Fruit fly (Drosophila melanogaster): ENCODE measurements around the gene SdicA.

Gene SdicA

dm6 chrX:20162586-20162985 is 39.1 kb downstream of the SdicA start (continued):
- no peak for TF ChIP-seq kni (GFP tag; optimal IDR thresholded peaks at IDR 0.05)
- no peak for TF ChIP-seq CG6654 (GFP tag; optimal IDR thresholded peaks at IDR 0.05)
- TF ChIP-seq CG9797 (GFP tag; optimal IDR thresholded peaks at IDR 0.05), result no peak
- TF ChIP-seq CG7745 (tag; optimal IDR thresholded peaks at IDR 0.05), result no peak
- TF ChIP-seq CG16813 (GFP tag; IDR thresholded peaks at IDR 0.05; ENCODE audit: partially characterized antibody), result no peak
- TF ChIP-seq zfh2 (GFP tag; optimal IDR thresholded peaks at IDR 0.05), result peak; percentile 5
- peak; percentile 0 for TF ChIP-seq CG2120 (GFP tag; optimal IDR thresholded peaks at IDR 0.05)
- no peak for TF ChIP-seq Mad (GFP tag; optimal IDR thresholded peaks at IDR 0.05)
- no peak for TF ChIP-seq lab (GFP tag; optimal IDR thresholded peaks at IDR 0.05)
- peak; percentile 53 for TF ChIP-seq row (GFP tag; IDR thresholded peaks at IDR 0.05)
- no peak for TF ChIP-seq CG12155 (GFP tag; optimal IDR thresholded peaks at IDR 0.05)
- no peak for TF ChIP-seq sqz (GFP tag; optimal IDR thresholded peaks at IDR 0.05)
- no peak for TF ChIP-seq jigr1 (GFP tag; IDR thresholded peaks at IDR 0.05)
- TF ChIP-seq gt (GFP tag; IDR thresholded peaks at IDR 0.05), result no peak
- TF ChIP-seq CG11398 (GFP tag; optimal IDR thresholded peaks at IDR 0.05), result no peak
- TF ChIP-seq CG11695 (GFP tag; IDR thresholded peaks at IDR 0.05), result no peak
- peak; percentile 8 for TF ChIP-seq CG9817 (tag; optimal IDR thresholded peaks at IDR 0.05)
- TF ChIP-seq Chrac-16 (GFP tag; optimal IDR thresholded peaks at IDR 0.05), result no peak
- TF ChIP-seq CkIIα-i1 (GFP tag; IDR thresholded peaks at IDR 0.05), result no peak
- TF ChIP-seq Doc2 (GFP tag; IDR thresholded peaks at IDR 0.05), result no peak
- no peak for TF ChIP-seq CG12391 (tag; optimal IDR thresholded peaks at IDR 0.05)
- no peak for TF ChIP-seq nmo (GFP tag; optimal IDR thresholded peaks at IDR 0.05)
- TF ChIP-seq sens (GFP tag), result peak; percentile 19
- TF ChIP-seq B-H1 (GFP tag; IDR thresholded peaks at IDR 0.05), result no peak
- no peak for TF ChIP-seq ewg (GFP tag; optimal IDR thresholded peaks at IDR 0.05)
- no peak for TF ChIP-seq Fer3 (tag; optimal IDR thresholded peaks at IDR 0.05)
- no peak for TF ChIP-seq ssp (GFP tag; IDR thresholded peaks at IDR 0.05)
- TF ChIP-seq CG11560 (tag; IDR thresholded peaks at IDR 0.05), result no peak
- no peak for TF ChIP-seq CG4820 (GFP tag; optimal IDR thresholded peaks at IDR 0.05)
- TF ChIP-seq CG14667 (GFP tag; IDR thresholded peaks at IDR 0.05), result no peak
- TF ChIP-seq CG1647 (GFP tag; optimal IDR thresholded peaks at IDR 0.05), result no peak
- TF ChIP-seq Ptx1 (GFP tag; IDR thresholded peaks at IDR 0.05), result no peak
- TF ChIP-seq Sox100B (GFP tag; optimal IDR thresholded peaks at IDR 0.05), result no peak
- TF ChIP-seq Bgb (GFP tag; IDR thresholded peaks at IDR 0.05; ENCODE audit: partially characterized antibody), result peak; percentile 30; the same call in 1 of the 2 replicates
- TF ChIP-seq CG8765 (GFP tag; IDR thresholded peaks at IDR 0.05), result no peak
- TF ChIP-seq CG1603 (tag; optimal IDR thresholded peaks at IDR 0.05), result peak; percentile 80
- no peak for TF ChIP-seq tll (GFP tag; optimal IDR thresholded peaks at IDR 0.05)
- TF ChIP-seq Sin3A (optimal IDR thresholded peaks at IDR 0.05), result no peak
- TF ChIP-seq GATAe (GFP tag; conservative IDR thresholded peaks at IDR 0.05), result no peak
- no peak for TF ChIP-seq Dip3 (GFP tag; optimal IDR thresholded peaks at IDR 0.05)
- peak; percentile 7 for TF ChIP-seq CG11504 (tag; optimal IDR thresholded peaks at IDR 0.05)
- peak; percentile 39 for TF ChIP-seq pzg (GFP tag; optimal IDR thresholded peaks at IDR 0.05)
- no peak for TF ChIP-seq cwo (GFP tag; optimal IDR thresholded peaks at IDR 0.05)
- no peak for TF ChIP-seq CG7372 (GFP tag; IDR thresholded peaks at IDR 0.05)
- TF ChIP-seq ap (GFP tag; IDR thresholded peaks at IDR 0.05), result no peak
- TF ChIP-seq CG1792 (GFP tag; optimal IDR thresholded peaks at IDR 0.05), result no peak
- TF ChIP-seq pum (GFP tag; optimal IDR thresholded peaks at IDR 0.05), result no peak
- TF ChIP-seq Meics (GFP tag; optimal IDR thresholded peaks at IDR 0.05), result no peak
- TF ChIP-seq MESR4 (GFP tag; optimal IDR thresholded peaks at IDR 0.05), result no peak
- no peak for TF ChIP-seq slou (GFP tag; optimal IDR thresholded peaks at IDR 0.05)
- no peak for TF ChIP-seq CG31441 (GFP tag; IDR thresholded peaks at IDR 0.05)
- TF ChIP-seq Hr51 (GFP tag; optimal IDR thresholded peaks at IDR 0.05), result no peak

Data from whole organism, embryonic.